Fruit fly (Drosophila melanogaster): ENCODE results near the gene Grip.

DNA sequence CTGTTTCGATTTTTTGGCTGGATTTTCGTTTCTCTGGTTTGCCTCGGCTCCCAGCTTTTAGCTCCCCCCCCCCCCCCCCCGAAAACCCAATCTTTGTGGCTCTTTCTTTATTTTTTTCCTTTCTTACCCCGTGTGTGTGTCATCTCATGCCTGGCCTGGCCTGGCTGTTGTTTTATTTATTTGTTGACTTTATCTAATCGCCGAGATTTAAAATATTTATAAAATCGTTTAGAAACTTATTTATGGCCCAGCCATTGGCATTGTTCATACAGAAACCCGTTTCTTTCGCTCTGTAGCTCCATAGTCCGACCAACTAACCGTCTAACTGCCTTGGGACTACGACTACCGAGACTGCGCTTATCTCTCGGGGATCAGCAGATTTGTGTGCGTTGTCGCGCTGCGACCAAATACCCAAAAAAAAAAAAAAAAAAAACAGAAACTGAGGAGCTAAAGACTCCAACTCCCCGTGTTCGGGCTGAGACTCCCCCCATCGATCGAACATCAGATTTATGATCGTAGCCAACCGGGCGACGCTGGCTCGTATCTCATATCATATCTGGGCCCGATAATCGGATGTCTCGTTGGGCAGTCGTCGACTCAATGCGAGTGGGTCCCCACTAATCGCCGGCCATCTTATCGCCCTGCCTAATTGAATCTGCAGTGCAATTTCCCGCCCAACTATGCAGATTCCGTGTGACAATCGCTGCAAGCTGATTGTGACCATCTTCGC is 44.6 kb downstream of the Grip start:
- TF ChIP-seq insv (optimal IDR thresholded peaks at IDR 0.05) (no peak), ttk (optimal IDR thresholded peaks at IDR 0.05) (no peak)

All from Kc167 (cell line).